Fruit fly (Drosophila melanogaster): Measurements from ENCODE around the gene CG9287.

Gene CG9287

DNA sequence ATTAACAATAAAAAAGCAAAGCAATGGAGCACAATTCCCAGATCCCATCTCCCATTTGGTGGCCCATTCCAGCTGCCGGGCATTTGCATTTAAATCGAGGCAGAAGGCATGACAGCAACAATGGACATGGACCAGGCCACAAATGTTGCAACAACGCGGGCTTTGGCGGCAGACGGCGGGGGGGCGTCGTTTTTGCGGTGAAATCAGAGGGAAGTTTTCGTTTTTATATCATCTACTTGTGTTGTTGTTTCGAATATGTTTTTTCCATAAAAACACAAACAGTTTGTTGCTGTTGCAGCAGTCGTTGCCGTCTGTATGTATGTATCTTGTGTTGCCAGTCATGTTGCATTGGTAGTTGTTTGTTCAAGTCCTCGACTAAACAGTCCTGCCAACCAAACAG is 20.1 kb downstream of the CG9287 start:
- TF ChIP-seq Met (GFP tag; optimal IDR thresholded peaks at IDR 0.05) (no peak), CG34406 (GFP tag; optimal IDR thresholded peaks at IDR 0.05) (no peak), CG10669 (GFP tag; optimal IDR thresholded peaks at IDR 0.05) (no peak), Sox102F (GFP tag; optimal IDR thresholded peaks at IDR 0.05) (no peak), Hr38 (GFP tag; optimal IDR thresholded peaks at IDR 0.05) (no peak), Hr39 (GFP tag; optimal IDR thresholded peaks at IDR 0.05) (no peak), salr (GFP tag; optimal IDR thresholded peaks at IDR 0.05) (no peak), CG7368 (GFP tag; optimal IDR thresholded peaks at IDR 0.05) (no peak), Ets21C (GFP tag; optimal IDR thresholded peaks at IDR 0.05) (no peak), CG31627 (GFP tag; optimal IDR thresholded peaks at IDR 0.05) (no peak), CG11902 (GFP tag; optimal IDR thresholded peaks at IDR 0.05) (no peak), eg (GFP tag; IDR thresholded peaks at IDR 0.05) (no peak), Sox14 (GFP tag; optimal IDR thresholded peaks at IDR 0.05) (no peak), CG6163 (GFP tag; IDR thresholded peaks at IDR 0.05) (no peak), fd59A (GFP tag; optimal IDR thresholded peaks at IDR 0.05) (no peak), lz (GFP tag; optimal IDR thresholded peaks at IDR 0.05) (no peak), CG6854 (GFP tag; optimal IDR thresholded peaks at IDR 0.05) (no peak)

dm6 chr2L:8633671-8634391 is 45.8 kb downstream of the CG9287 start:
- TF ChIP-seq svp (GFP tag) (peak; percentile 77), achi (GFP tag; optimal IDR thresholded peaks at IDR 0.05) (peak; percentile 41), Sox102F (GFP tag; optimal IDR thresholded peaks at IDR 0.05) (peak; percentile 45), CG9139 (GFP tag; optimal IDR thresholded peaks at IDR 0.05) (no peak), CG8632 (GFP tag; optimal IDR thresholded peaks at IDR 0.05) (peak; percentile 37), CG8319 (GFP tag; optimal IDR thresholded peaks at IDR 0.05) (no peak), CG34406 (GFP tag; optimal IDR thresholded peaks at IDR 0.05) (peak; percentile 45), CG32006 (GFP tag; optimal IDR thresholded peaks at IDR 0.05) (peak; percentile 35), CG31627 (GFP tag; optimal IDR thresholded peaks at IDR 0.05) (peak; percentile 12), CG3032 (tag; optimal IDR thresholded peaks at IDR 0.05) (no peak), OdsH (GFP tag; optimal IDR thresholded peaks at IDR 0.05) (peak; percentile 38), CG16779 (tag; optimal IDR thresholded peaks at IDR 0.05) (no peak), Sox14 (GFP tag; optimal IDR thresholded peaks at IDR 0.05) (peak; percentile 13), CG4318 (GFP tag; optimal IDR thresholded peaks at IDR 0.05) (peak; percentile 14), topi (GFP tag; optimal IDR thresholded peaks at IDR 0.05) (peak; percentile 35), Met (GFP tag; optimal IDR thresholded peaks at IDR 0.05) (peak; percentile 41), pdm3 (GFP tag; optimal IDR thresholded peaks at IDR 0.05) (peak; percentile 14), Smox (GFP tag; optimal IDR thresholded peaks at IDR 0.05) (peak; percentile 31), CG6276 (GFP tag; optimal IDR thresholded peaks at IDR 0.05) (peak; percentile 15), CG11902 (GFP tag; optimal IDR thresholded peaks at IDR 0.05) (no peak), Ets21C (GFP tag; optimal IDR thresholded peaks at IDR 0.05) (peak; percentile 8), CG8119 (GFP tag; IDR thresholded peaks at IDR 0.05) (0 out of 3 replicates have a peak, but pooled peaks have one; percentile 23), CG6163 (GFP tag; IDR thresholded peaks at IDR 0.05) (peak; percentile 53; the same call in 1 of the 3 replicates), CG3919 (GFP tag; optimal IDR thresholded peaks at IDR 0.05) (peak; percentile 31), lz (GFP tag; optimal IDR thresholded peaks at IDR 0.05) (peak; percentile 38), acj6 (GFP tag; optimal IDR thresholded peaks at IDR 0.05) (peak; percentile 16), CG10631 (GFP tag; optimal IDR thresholded peaks at IDR 0.05) (peak; percentile 5), CG11762 (GFP tag; optimal IDR thresholded peaks at IDR 0.05; ENCODE audit: insufficient read depth) (peak; percentile 11), CG1621 (tag; optimal IDR thresholded peaks at IDR 0.05) (no peak), Eip75B (GFP tag; optimal IDR thresholded peaks at IDR 0.05) (peak; percentile 5), fd85E (GFP tag; optimal IDR thresholded peaks at IDR 0.05) (no peak), dsx (GFP tag; optimal IDR thresholded peaks at IDR 0.05; ENCODE audit: poor library complexity, severe bottlenecking) (no peak), CG7368 (GFP tag; optimal IDR thresholded peaks at IDR 0.05) (no peak), net (GFP tag; optimal IDR thresholded peaks at IDR 0.05) (peak; percentile 26), CG6792 (GFP tag; optimal IDR thresholded peaks at IDR 0.05) (peak; percentile 29), CG10669 (GFP tag; optimal IDR thresholded peaks at IDR 0.05) (peak; percentile 44), spab (GFP tag; optimal IDR thresholded peaks at IDR 0.05) (peak; percentile 8), cyc (GFP tag; optimal IDR thresholded peaks at IDR 0.05) (peak; percentile 5)
